Worm (Caenorhabditis elegans) whole organism, early embryonic: ENCODE data around the gene F41E6.15.

Experiments used
- F13C5.2 ChIP-seq: sonication (generic microtip); optimal IDR thresholded peaks from 2 replicates; lab custom pipeline; 2017; ENCODE audit warnings: mild to moderate bottlenecking, missing genetic modification characterization, inconsistent platforms, missing compliant biosample characterization
- aly-1 ChIP-seq: sonication (generic microtip); optimal IDR thresholded peaks from 2 replicates; lab custom pipeline; 2016; ENCODE audit warnings: missing genetic modification characterization, missing compliant biosample characterization
- ama-1 ChIP-seq: fragments of 150-350 bp; optimal IDR thresholded peaks from 2 replicates; lab custom pipeline; 2014
- ceh-36 ChIP-seq: sonication (generic microtip); optimal IDR thresholded peaks from 2 replicates; lab custom pipeline; 2016; ENCODE audit warnings: missing genetic modification characterization, inconsistent platforms, missing compliant biosample characterization
- pes-1 ChIP-seq: fragments of 200-800 bp; sonication (Bioruptor generic); IDR thresholded peaks from 2 replicates; pipeline ENCODE4 v1.3.6; 2022; ENCODE audit warnings: missing genetic modification reagents, missing genetic modification characterization, missing compliant biosample characterization
- sea-1 ChIP-seq: fragments of 200-800 bp; sonication (Bioruptor generic); conservative IDR thresholded peaks from 2 replicates; pipeline ENCODE4 v1.3.6; 2022; ENCODE audit warnings: missing genetic modification characterization, missing compliant biosample characterization

DNA sequence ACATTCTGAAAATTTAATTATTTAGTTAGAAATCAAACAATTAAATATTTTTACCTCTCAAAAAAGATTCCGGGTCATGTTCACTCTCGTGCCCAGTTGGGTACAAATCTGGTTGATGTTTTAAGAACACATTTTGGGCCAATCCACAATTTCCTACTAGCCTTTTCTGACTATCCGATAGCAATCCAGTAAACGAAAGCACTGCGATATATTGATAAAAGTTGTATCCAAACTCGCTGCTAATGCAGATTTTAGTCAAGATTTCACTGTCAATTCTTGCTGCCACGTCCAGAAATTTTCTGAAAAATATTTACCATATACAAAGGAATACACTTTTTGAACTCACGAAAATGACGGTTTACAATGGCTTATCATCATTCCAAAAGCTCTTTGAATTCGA lies 33.4 kb downstream of the F41E6.15 start:
- TF ChIP-seq ceh-36 (tag; lab: Kevin White, UChicago) (no peak), ama-1 (no peak), sea-1 (GFP tag; lab: Robert Waterston, UW) (no peak), aly-1 (no peak), pes-1 (GFP tag; lab: Robert Waterston, UW) (no peak), F13C5.2 (no peak)
